Worm (Caenorhabditis elegans) whole organism, midembryonic: Measurements from ENCODE around the gene K11E4.6.
A peak's percentile ranks its signal among the peaks of the same experiment; 100 is the strongest.

Experiments used
- T22C8.4 ChIP-seq: fragments of 200-800 bp; sonication (Bioruptor generic); IDR thresholded peaks from 2 replicates; pipeline ENCODE4 v1.3.6; 2022; ENCODE audit warnings: missing genetic modification characterization, missing compliant biosample characterization
- cog-1 ChIP-seq: sonication (generic microtip); optimal IDR thresholded peaks from 2 replicates; lab custom pipeline; 2016; ENCODE audit warnings: missing genetic modification characterization, missing compliant biosample characterization
- flt-1 ChIP-seq: fragments of 200-800 bp; sonication (Bioruptor generic); IDR thresholded peaks from 2 replicates; pipeline ENCODE4 v1.3.6; 2022; ENCODE audit warnings: missing genetic modification characterization, missing compliant biosample characterization
- klf-2 ChIP-seq: fragments of 200-800 bp; sonication (Bioruptor generic); conservative IDR thresholded peaks from 2 replicates; pipeline ENCODE4 v1.3.6; 2022; ENCODE audit warnings: missing genetic modification reagents, missing genetic modification characterization, missing compliant biosample characterization
- med-1 ChIP-seq: sonication (generic microtip); optimal IDR thresholded peaks from 2 replicates; lab custom pipeline; 2017; ENCODE audit warnings: missing genetic modification characterization, mild to moderate bottlenecking, missing compliant biosample characterization, antibody characterized with exemption, missing genetic modification reagents; ENCODE audit not compliant: insufficient read depth
- ref-1 ChIP-seq: fragments of 200-800 bp; sonication (Bioruptor generic); conservative IDR thresholded peaks from 2 replicates; pipeline ENCODE4 v1.3.6; 2022; ENCODE audit warnings: missing genetic modification reagents, missing genetic modification characterization, missing compliant biosample characterization
- tab-1 ChIP-seq: fragments of 200-800 bp; sonication (Bioruptor generic); IDR thresholded peaks from 2 replicates; pipeline ENCODE4 v1.3.6; 2022; ENCODE audit warnings: missing genetic modification characterization, missing compliant biosample characterization
- ztf-23 ChIP-seq: fragments of 200-800 bp; sonication (Bioruptor generic); IDR thresholded peaks from 2 replicates; pipeline ENCODE4 v1.3.6; 2022; ENCODE audit warnings: missing genetic modification reagents, missing genetic modification characterization, missing compliant biosample characterization
- ztf-29 ChIP-seq: fragments of 200-800 bp; sonication (Bioruptor generic); IDR thresholded peaks from 2 replicates; pipeline ENCODE4 v1.3.6; 2022; ENCODE audit warnings: missing genetic modification reagents, missing genetic modification characterization, missing compliant biosample characterization

Gene K11E4.6

ce11 chrX:13702923-13703322 lies 21.5 kb upstream of the K11E4.6 start:
- TF ChIP-seq ref-1 (GFP tag; lab: Robert Waterston, UW), result no peak
- no peak for TF ChIP-seq med-1 (GFP tag; lab: Kevin White, UChicago)
- TF ChIP-seq klf-2 (GFP tag; lab: Robert Waterston, UW), result no peak
- no peak for TF ChIP-seq ztf-29
- no peak for TF ChIP-seq tab-1 (GFP tag; lab: Robert Waterston, UW)
- TF ChIP-seq cog-1 (tag; lab: Kevin White, UChicago), result no peak
- TF ChIP-seq flt-1, result no peak
- no peak for TF ChIP-seq T22C8.4

ce11 chrX:13706607-13707006 lies 17.9 kb upstream of the K11E4.6 start, which contains the start of gene K02D3.1:
Gene K02D3.1, plus strand, starts transcription at chrX:13706907.
- no peak for TF ChIP-seq ztf-23 (GFP tag; lab: Robert Waterston, UW)
- TF ChIP-seq T22C8.4, result no peak
- TF ChIP-seq cog-1 (tag; lab: Kevin White, UChicago), result no peak
- TF ChIP-seq ztf-29, result no peak

ce11 chrX:13709060-13709459 lies 15.4 kb upstream of the K11E4.6 start:
- TF ChIP-seq klf-2 (GFP tag; lab: Robert Waterston, UW) (no peak), flt-1 (no peak), tab-1 (GFP tag; lab: Robert Waterston, UW) (no peak)

- TF ChIP-seq klf-2 (GFP tag; lab: Robert Waterston, UW) (no peak), flt-1 (no peak), med-1 (GFP tag; lab: Kevin White, UChicago) (no peak), ref-1 (GFP tag; lab: Robert Waterston, UW) (no peak), ztf-29 (no peak), ztf-23 (GFP tag; lab: Robert Waterston, UW) (no peak), cog-1 (tag; lab: Kevin White, UChicago) (no peak), tab-1 (GFP tag; lab: Robert Waterston, UW) (no peak), T22C8.4 (no peak)
Observed at ce11 chrX:13711909-13712308, 12.6 kb upstream of the K11E4.6 start, which contains the start of gene K02D3.2. Gene K02D3.2, minus strand, starts transcription at chrX:13712009.

- TF ChIP-seq ztf-29 (no peak), flt-1 (no peak), T22C8.4 (no peak), cog-1 (tag; lab: Kevin White, UChicago) (no peak), klf-2 (GFP tag; lab: Robert Waterston, UW) (no peak), ztf-23 (GFP tag; lab: Robert Waterston, UW) (no peak), tab-1 (GFP tag; lab: Robert Waterston, UW) (no peak), ref-1 (GFP tag; lab: Robert Waterston, UW) (no peak), med-1 (GFP tag; lab: Kevin White, UChicago) (no peak)
Observed at ce11 chrX:13712992-13713391, 11.5 kb upstream of the K11E4.6 start.

ce11 chrX:13713857-13714256 lies 10.6 kb upstream of the K11E4.6 start, which contains the start of gene K11E4.1:
Gene K11E4.1, plus strand, starts transcription at chrX:13714157.
- TF ChIP-seq ztf-23 (GFP tag; lab: Robert Waterston, UW), result no peak
- no peak for TF ChIP-seq med-1 (GFP tag; lab: Kevin White, UChicago)
- TF ChIP-seq klf-2 (GFP tag; lab: Robert Waterston, UW), result no peak
- TF ChIP-seq flt-1, result no peak
- TF ChIP-seq cog-1 (tag; lab: Kevin White, UChicago), result no peak
- no peak for TF ChIP-seq T22C8.4

ce11 chrX:13714710-13715109 lies 9.8 kb upstream of the K11E4.6 start:
- TF ChIP-seq flt-1 (0 out of 2 replicates have a peak, but pooled peaks have one; percentile 44), tab-1 (GFP tag; lab: Robert Waterston, UW) (0 out of 2 replicates have a peak, but pooled peaks have one; percentile 50), med-1 (GFP tag; lab: Kevin White, UChicago) (no peak)

ce11 chrX:13716313-13716712 lies 8.2 kb upstream of the K11E4.6 start:
- TF ChIP-seq flt-1, result no peak
- TF ChIP-seq ztf-23 (GFP tag; lab: Robert Waterston, UW), result peak; percentile 64; the same call in 1 of the 2 replicates
- peak; percentile 59; the same call in 1 of the 2 replicates for TF ChIP-seq ztf-29

- 0 out of 2 replicates have a peak, but pooled peaks have one; percentile 16 for TF ChIP-seq ztf-29
- TF ChIP-seq ztf-23 (GFP tag; lab: Robert Waterston, UW), result no peak
Observed at ce11 chrX:13717053-13717671, 7.3 kb upstream of the K11E4.6 start, which contains the start of gene shc-3. Gene shc-3, plus strand, starts transcription at chrX:13717536.

ce11 chrX:13722821-13723220 lies 1.6 kb upstream of the K11E4.6 start, which contains the start of gene poml-1:
Gene poml-1, minus strand, starts transcription at chrX:13722921.
- no peak for TF ChIP-seq klf-2 (GFP tag; lab: Robert Waterston, UW)
- TF ChIP-seq ztf-23 (GFP tag; lab: Robert Waterston, UW), result no peak
- TF ChIP-seq ref-1 (GFP tag; lab: Robert Waterston, UW), result no peak
- TF ChIP-seq flt-1, result no peak
- no peak for TF ChIP-seq med-1 (GFP tag; lab: Kevin White, UChicago)
- no peak for TF ChIP-seq tab-1 (GFP tag; lab: Robert Waterston, UW)
- TF ChIP-seq T22C8.4, result no peak
- TF ChIP-seq cog-1 (tag; lab: Kevin White, UChicago), result no peak
- no peak for TF ChIP-seq ztf-29

ce11 chrX:13726285-13726684 lies 1.8 kb downstream of the K11E4.6 start:
- no peak for TF ChIP-seq T22C8.4
- no peak for TF ChIP-seq klf-2 (GFP tag; lab: Robert Waterston, UW)
- TF ChIP-seq ztf-29, result no peak
- TF ChIP-seq ref-1 (GFP tag; lab: Robert Waterston, UW), result no peak
- no peak for TF ChIP-seq tab-1 (GFP tag; lab: Robert Waterston, UW)
- no peak for TF ChIP-seq ztf-23 (GFP tag; lab: Robert Waterston, UW)
- no peak for TF ChIP-seq med-1 (GFP tag; lab: Kevin White, UChicago)
- no peak for TF ChIP-seq cog-1 (tag; lab: Kevin White, UChicago)
- TF ChIP-seq flt-1, result no peak
